Worm (Caenorhabditis elegans) whole organism, L1 larva: ENCODE data around the gene T01D3.3.

Source experiments
- ama-1 ChIP-seq: fragments of 150-350 bp; optimal IDR thresholded peaks from 2 replicates; lab custom pipeline; 2014
- ceh-82 ChIP-seq, 3 experiments: fragments of 150-350 bp in 1 of 3; sonication (generic microtip) in 2 of 3; optimal IDR thresholded peaks; 2 replicates each; lab custom pipeline; 2014 to 2017; ENCODE audit warnings: missing biosample characterization in 3 of 3, missing genetic modification characterization in 3 of 3
- ces-1 ChIP-seq: fragments of 150-350 bp; optimal IDR thresholded peaks from 2 replicates; lab custom pipeline; 2014; ENCODE audit warnings: missing biosample characterization, missing genetic modification reagents, missing genetic modification characterization
- efl-3 ChIP-seq: fragments of 200-800 bp; sonication (Bioruptor generic); optimal IDR thresholded peaks from 2 replicates; lab custom pipeline; 2018; ENCODE audit warnings: mild to moderate bottlenecking, missing genetic modification characterization, missing compliant biosample characterization
- egl-27 ChIP-seq, 2 experiments: fragments of 150-350 bp in 1 of 2; sonication (generic microtip); optimal IDR thresholded peaks; 3 replicates each; lab custom pipeline; 2017 to 2018; ENCODE audit warnings: missing biosample characterization in 2 of 2, missing genetic modification characterization in 2 of 2, missing genetic modification reagents in 2 of 2
- lin-15B ChIP-seq: fragments of 150-350 bp; sonication (generic microtip); optimal IDR thresholded peaks from 3 replicates; lab custom pipeline; 2014; ENCODE audit warnings: missing biosample characterization, missing genetic modification characterization
- nhr-11 ChIP-seq: fragments of 150-350 bp; optimal IDR thresholded peaks from 2 replicates; lab custom pipeline; 2014; ENCODE audit warnings: missing biosample characterization, missing genetic modification characterization
- nhr-237 ChIP-seq: fragments of 150-350 bp; optimal IDR thresholded peaks from 2 replicates; lab custom pipeline; 2014; ENCODE audit warnings: missing biosample characterization, missing genetic modification characterization
- swsn-7 ChIP-seq: sonication (generic microtip); optimal IDR thresholded peaks from 2 replicates; lab custom pipeline; 2016; ENCODE audit warnings: missing genetic modification characterization, missing compliant biosample characterization
- unc-30 ChIP-seq: sonication (generic microtip); optimal IDR thresholded peaks from 2 replicates; lab custom pipeline; 2017; ENCODE audit warnings: missing biosample characterization, missing genetic modification characterization
- unc-62 ChIP-seq: fragments of 150-350 bp; optimal IDR thresholded peaks from 2 replicates; lab custom pipeline; 2014; ENCODE audit warnings: missing biosample characterization, missing genetic modification reagents, missing genetic modification characterization
- zag-1 ChIP-seq: fragments of 150-350 bp; optimal IDR thresholded peaks from 2 replicates; lab custom pipeline; 2014; ENCODE audit warnings: missing biosample characterization, missing genetic modification characterization
- ztf-11 ChIP-seq, 2 experiments: sonication (generic microtip); optimal IDR thresholded peaks; 2 replicates each; lab custom pipeline; 2016 to 2017; ENCODE audit warnings: missing genetic modification characterization in 2 of 2, missing biosample characterization in 1 of 2, missing compliant biosample characterization in 1 of 2

ce11 chrV:13678542-13678941 lies 25.5 kb upstream of the T01D3.3 start, which contains the start of the genes tag-65 and ccz-1:
- TF ChIP-seq swsn-7 (tag; lab: Kevin White, UChicago) (peak; percentile 94), ama-1 (lab: Kevin White, UChicago) (no peak), egl-27 (tag; optimal IDR thresholded peaks at IDR 0.05; lab: Kevin White, UChicago) (no peak), unc-62 (GFP tag; lab: Kevin White, UChicago) (no peak), lin-15B (tag; lab: Kevin White, UChicago) (peak; percentile 74), zag-1 (tag; lab: Kevin White, UChicago) (peak; percentile 65), nhr-11 (tag; lab: Kevin White, UChicago) (peak; percentile 90), ztf-11 (tag; optimal IDR thresholded peaks at IDR 0.05; lab: Kevin White, UChicago) (peak in 1 of 2 experiments; percentile 75), efl-3 (GFP tag; lab: Kevin White, UChicago) (peak; percentile 26), ceh-82 (tag; optimal IDR thresholded peaks at IDR 0.05; lab: Kevin White, UChicago) (peak; percentile 87 to 92 (median 88)), unc-30 (no peak), ces-1 (GFP tag; lab: Kevin White, UChicago) (no peak), nhr-237 (tag; lab: Kevin White, UChicago) (peak; percentile 41)
